Worm (Caenorhabditis elegans): ENCODE measurements around the gene prdm-14.

Gene prdm-14

ce11 chrX:9074497-9074896, 28.5 kb downstream of the prdm-14 start:
- TF ChIP-seq daf-16 (GFP tag; optimal IDR thresholded peaks at IDR 0.05) (no peak), daf-16 (tag; optimal IDR thresholded peaks at IDR 0.05) (peak; percentile 30), ctbp-1 (GFP tag; IDR thresholded peaks at IDR 0.05) (no peak), mes-2 (tag; optimal IDR thresholded peaks at IDR 0.05; ENCODE audit: poor library complexity, severe bottlenecking) (peak; percentile 0), lsy-2 (tag; optimal IDR thresholded peaks at IDR 0.05) (no peak), madf-9 (GFP tag; conservative IDR thresholded peaks at IDR 0.05) (0 out of 2 replicates have a peak, but pooled peaks have one; percentile 11), pqm-1 (tag; optimal IDR thresholded peaks at IDR 0.05) (no peak), pha-4 (GFP tag; IDR thresholded peaks at IDR 0.05) (no peak), pha-4 (tag; optimal IDR thresholded peaks at IDR 0.05) (no peak), Y105C5A.15 (GFP tag; IDR thresholded peaks at IDR 0.05) (0 out of 2 replicates have a peak, but pooled peaks have one; percentile 59)

DNA sequence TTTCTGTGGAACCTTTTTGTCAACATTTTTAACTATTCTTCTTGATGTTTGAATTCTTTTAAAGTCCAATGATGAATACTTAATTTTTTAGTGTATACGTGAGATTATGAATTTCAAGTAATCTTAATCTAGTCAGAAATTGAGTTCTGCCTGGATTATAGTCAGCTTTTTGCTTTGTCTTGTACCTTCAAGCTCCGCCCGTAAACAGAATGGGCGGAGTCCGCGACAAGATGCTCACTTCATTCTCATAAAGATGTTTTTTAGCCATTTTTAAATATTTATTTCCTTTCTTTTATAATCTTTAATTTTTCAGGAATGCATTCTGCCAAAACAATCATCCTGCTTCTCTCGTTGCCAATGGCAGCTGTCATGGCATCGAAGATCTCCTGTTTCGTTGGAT, 30.9 kb downstream of the prdm-14 start, which contains the start of gene F47E1.1:
Gene F47E1.1 (plus strand): TSS at position 301 of the 400 bp plus-strand sequence.
- TF ChIP-seq sdz-12 (GFP tag; optimal IDR thresholded peaks at IDR 0.05) (no peak), egl-43 (GFP tag; IDR thresholded peaks at IDR 0.05) (no peak), skn-1 (tag; optimal IDR thresholded peaks at IDR 0.05) (no peak), ZK337.2 (GFP tag; IDR thresholded peaks at IDR 0.05) (no peak), nhr-10 (tag; optimal IDR thresholded peaks at IDR 0.05) (no peak), aly-2 (tag; optimal IDR thresholded peaks at IDR 0.05) (no peak), lin-38 (GFP tag; IDR thresholded peaks at IDR 0.05) (no peak), lin-1 (GFP tag; IDR thresholded peaks at IDR 0.05) (no peak), nhr-25 (tag; optimal IDR thresholded peaks at IDR 0.05; ENCODE audit: borderline replicate concordance, insufficient read depth) (no peak)

DNA sequence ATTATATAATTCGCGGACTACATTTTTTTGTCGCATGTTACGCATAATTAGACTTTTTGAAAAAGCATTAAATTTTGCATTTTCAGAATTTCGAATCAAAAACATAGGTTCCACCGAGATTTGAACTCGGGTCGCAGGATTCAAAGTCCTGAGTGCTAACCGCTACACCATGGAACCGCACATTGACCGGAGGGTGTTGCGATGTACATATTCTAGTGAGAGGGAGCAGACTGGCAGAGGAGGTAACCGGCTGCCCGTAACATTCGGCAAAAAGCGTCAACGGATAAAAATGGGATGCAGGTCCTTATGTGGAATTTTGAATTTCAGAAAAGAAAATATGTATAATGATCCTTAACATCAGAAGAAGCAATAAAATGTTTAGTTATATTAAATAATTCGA, 32.1 kb downstream of the prdm-14 start:
- peak; percentile 45 for TF ChIP-seq F49E8.2 (tag; optimal IDR thresholded peaks at IDR 0.05; ENCODE audit: borderline replicate concordance)
- no peak for TF ChIP-seq sdz-12 (GFP tag; optimal IDR thresholded peaks at IDR 0.05)
- 0 out of 2 replicates have a peak, but pooled peaks have one; percentile 43 for TF ChIP-seq ceh-20 (GFP tag; IDR thresholded peaks at IDR 0.05)
- TF ChIP-seq pha-4 (GFP tag; IDR thresholded peaks at IDR 0.05) = peak; percentile 70; the same call in 1 of the 2 replicates
- no peak for TF ChIP-seq pha-4 (tag; optimal IDR thresholded peaks at IDR 0.05)
- no peak for TF ChIP-seq nhr-25 (tag; optimal IDR thresholded peaks at IDR 0.05; ENCODE audit: borderline replicate concordance, insufficient read depth)
- no peak for TF ChIP-seq zag-1 (tag; optimal IDR thresholded peaks at IDR 0.05)
- no peak for TF ChIP-seq nhr-10 (tag; optimal IDR thresholded peaks at IDR 0.05)
- no peak for TF ChIP-seq nhr-28 (tag; optimal IDR thresholded peaks at IDR 0.05)
- peak; percentile 70; the same call in 1 of the 2 replicates for TF ChIP-seq arid-1 (GFP tag; conservative IDR thresholded peaks at IDR 0.05)
- no peak for TF ChIP-seq aly-2 (tag; optimal IDR thresholded peaks at IDR 0.05)
- peak; percentile 36 for TF ChIP-seq nhr-48 (tag; optimal IDR thresholded peaks at IDR 0.05)
- no peak for TF ChIP-seq nhr-42 (GFP tag; IDR thresholded peaks at IDR 0.05)
- no peak for TF ChIP-seq lin-29 (GFP tag; IDR thresholded peaks at IDR 0.05)
- TF ChIP-seq nhr-6 (tag; optimal IDR thresholded peaks at IDR 0.05) = no peak
- no peak for TF ChIP-seq gei-8 (GFP tag; optimal IDR thresholded peaks at IDR 0.05)
- TF ChIP-seq lir-3 (tag; optimal IDR thresholded peaks at IDR 0.05) = peak; percentile 30
- no peak for TF ChIP-seq jun-1 (tag; optimal IDR thresholded peaks at IDR 0.05)
- TF ChIP-seq daf-16 (GFP tag; optimal IDR thresholded peaks at IDR 0.05) = peak in 1 of 2 experiments; percentile 79
- peak; percentile 44 for TF ChIP-seq daf-16 (tag; optimal IDR thresholded peaks at IDR 0.05)
- no peak for TF ChIP-seq unc-130 (GFP tag; optimal IDR thresholded peaks at IDR 0.05)
- TF ChIP-seq ztf-7 (tag; optimal IDR thresholded peaks at IDR 0.05) = no peak
- TF ChIP-seq tra-1 (GFP tag; IDR thresholded peaks at IDR 0.05) = no peak
- TF ChIP-seq pqm-1 (tag; optimal IDR thresholded peaks at IDR 0.05) = no peak
- no peak for TF ChIP-seq skn-1 (tag; optimal IDR thresholded peaks at IDR 0.05)
- TF ChIP-seq hlh-30 (tag; optimal IDR thresholded peaks at IDR 0.05; ENCODE audit: insufficient read depth) = peak; percentile 28
- TF ChIP-seq ceh-28 (tag; optimal IDR thresholded peaks at IDR 0.05) = no peak
- no peak for TF ChIP-seq snpc-4 (tag; optimal IDR thresholded peaks at IDR 0.05)
- TF ChIP-seq madf-9 (GFP tag; conservative IDR thresholded peaks at IDR 0.05) = peak; percentile 58
- no peak for TF ChIP-seq daf-8 (GFP tag; IDR thresholded peaks at IDR 0.05)
- TF ChIP-seq egl-27 (tag; optimal IDR thresholded peaks at IDR 0.05) = no peak
- TF ChIP-seq attf-4 (tag; optimal IDR thresholded peaks at IDR 0.05) = no peak
- 0 out of 2 replicates have a peak, but pooled peaks have one; percentile 51 for TF ChIP-seq F44E2.7 (GFP tag; IDR thresholded peaks at IDR 0.05)
- TF ChIP-seq ztf-11 (tag; optimal IDR thresholded peaks at IDR 0.05) = no peak
- no peak for TF ChIP-seq egl-43 (GFP tag; IDR thresholded peaks at IDR 0.05)
- TF ChIP-seq nhr-77 (tag; optimal IDR thresholded peaks at IDR 0.05) = no peak
- TF ChIP-seq mep-1 (tag; optimal IDR thresholded peaks at IDR 0.05) = peak; percentile 44
- TF ChIP-seq daf-19 (GFP tag; conservative IDR thresholded peaks at IDR 0.05) = no peak
- no peak for TF ChIP-seq lin-1 (GFP tag; IDR thresholded peaks at IDR 0.05)
- TF ChIP-seq madf-5 (GFP tag; IDR thresholded peaks at IDR 0.05) = peak in 1 of 2 experiments; percentile 72; a peak in 2 of 4 replicates

All from whole organism, L4 larva.